Fruit fly (Drosophila melanogaster) whole organism, embryonic: ENCODE results near the gene kat80.

Source experiments
- Adf1 ChIP-seq: fragments of 200-800 bp; sonication (Bioruptor generic); IDR thresholded peaks from 2 replicates; pipeline ENCODE4 v1.3.6; 2022; ENCODE audit warnings: missing biosample characterization, missing genetic modification characterization
- Awh ChIP-seq: fragments of 200-800 bp; sonication (Bioruptor generic); IDR thresholded peaks from 2 replicates; pipeline ENCODE4, ENCODE4 v1.3.6; 2022; ENCODE audit warnings: missing biosample characterization, missing genetic modification characterization
- CG10321 ChIP-seq: fragments of 200-800 bp; sonication (Bioruptor generic); IDR thresholded peaks from 2 replicates; pipeline ENCODE4 v1.3.6; 2022; ENCODE audit warnings: missing biosample characterization, missing genetic modification characterization
- CG13287 ChIP-seq: fragments of 200-800 bp; sonication (Bioruptor generic); IDR thresholded peaks from 2 replicates; pipeline ENCODE4 v1.3.6; 2022; ENCODE audit warnings: missing biosample characterization, missing genetic modification characterization; ENCODE audit not compliant: partially characterized antibody
- CG15479 ChIP-seq: fragments of 200-800 bp; sonication (Bioruptor generic); optimal IDR thresholded peaks from 3 replicates; lab custom pipeline; 2019; ENCODE audit warnings: missing biosample characterization, mild to moderate bottlenecking, missing genetic modification characterization, moderate library complexity
- CG2202 ChIP-seq: fragments of 200-800 bp; sonication (Bioruptor generic); optimal IDR thresholded peaks from 2 replicates; lab custom pipeline; 2018; ENCODE audit warnings: missing biosample characterization, mild to moderate bottlenecking, missing genetic modification characterization
- CG3281 ChIP-seq: fragments of 200-800 bp; sonication (Bioruptor generic); optimal IDR thresholded peaks from 3 replicates; lab custom pipeline; 2017; ENCODE audit warnings: missing biosample characterization, mild to moderate bottlenecking, missing genetic modification characterization
- CG6654 ChIP-seq: fragments of 200-800 bp; sonication (Bioruptor generic); optimal IDR thresholded peaks from 2 replicates; lab custom pipeline; 2017; ENCODE audit warnings: missing biosample characterization, mild to moderate bottlenecking, missing genetic modification characterization
- HLH4C ChIP-seq: fragments of 200-800 bp; sonication (Bioruptor generic); IDR thresholded peaks from 3 replicates; pipeline ENCODE4 v1.3.6; 2022; ENCODE audit warnings: missing biosample characterization, missing genetic modification characterization; ENCODE audit not compliant: partially characterized antibody
- Optix ChIP-seq: fragments of 200-800 bp; sonication (Bioruptor generic); IDR thresholded peaks from 3 replicates; pipeline ENCODE4 v1.3.6; 2022; ENCODE audit warnings: missing biosample characterization, missing genetic modification characterization
- hb ChIP-seq: fragments of 200-800 bp; sonication (Bioruptor generic); IDR thresholded peaks from 3 replicates; pipeline ENCODE4 v1.3.6; 2022; ENCODE audit warnings: missing biosample characterization, missing genetic modification characterization; ENCODE audit not compliant: partially characterized antibody
- pum ChIP-seq: fragments of 200-800 bp; sonication (Bioruptor generic); optimal IDR thresholded peaks from 2 replicates; lab custom pipeline; 2016; ENCODE audit warnings: missing biosample characterization, missing genetic modification characterization
- repo ChIP-seq: fragments of 200-800 bp; sonication (Bioruptor generic); optimal IDR thresholded peaks from 2 replicates; lab custom pipeline; 2016; ENCODE audit warnings: missing biosample characterization, missing genetic modification characterization
- run ChIP-seq: fragments of 200-800 bp; sonication (Bioruptor generic); optimal IDR thresholded peaks from 3 replicates; lab custom pipeline; 2018; ENCODE audit warnings: missing biosample characterization, mild to moderate bottlenecking, missing genetic modification characterization
- sqz ChIP-seq: fragments of 200-800 bp; sonication (Bioruptor generic); optimal IDR thresholded peaks from 3 replicates; lab custom pipeline; 2018; ENCODE audit warnings: missing biosample characterization, mild to moderate bottlenecking, missing genetic modification characterization
- sug ChIP-seq: fragments of 200-800 bp; optimal IDR thresholded peaks from 2 replicates; lab custom pipeline; 2019; ENCODE audit warnings: missing biosample characterization, mild to moderate bottlenecking, missing genetic modification characterization, moderate library complexity

The kat80 gene

DNA sequence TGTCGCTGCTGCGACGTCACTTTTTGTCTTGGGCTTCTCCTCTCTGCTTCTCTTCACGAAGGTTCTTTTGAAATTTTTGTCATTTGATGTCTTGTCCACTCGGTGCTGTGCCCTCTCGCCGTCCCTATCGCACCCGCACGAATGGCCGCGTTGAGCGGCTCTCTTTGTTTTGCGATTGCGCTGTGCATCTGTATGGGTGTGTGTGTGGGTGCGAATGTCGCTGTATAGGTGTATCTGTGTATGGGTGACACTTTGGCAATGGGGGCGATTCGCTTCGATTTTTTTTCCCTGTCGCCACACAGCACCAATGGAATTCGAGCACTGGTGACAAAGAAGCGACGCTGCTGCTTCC is 58.5 kb downstream of the kat80 start (continued):
- TF ChIP-seq sug (tag; lab: Kevin White, UChicago), result no peak
- peak; percentile 87 for TF ChIP-seq CG10321
- TF ChIP-seq repo (GFP tag; lab: Kevin White, UChicago), result no peak
- TF ChIP-seq pum, result no peak
- no peak for TF ChIP-seq Optix (GFP tag; lab: Robert Waterston, UW)
- TF ChIP-seq HLH4C (GFP tag; lab: Robert Waterston, UW), result no peak
- TF ChIP-seq CG2202 (tag; lab: Kevin White, UChicago), result no peak
- TF ChIP-seq CG15479 (GFP tag; lab: Kevin White, UChicago), result peak; percentile 24
- peak; percentile 63 for TF ChIP-seq sqz
- TF ChIP-seq run (tag; lab: Kevin White, UChicago), result no peak
- peak; percentile 53 for TF ChIP-seq Adf1 (GFP tag; lab: Robert Waterston, UW)
- no peak for TF ChIP-seq CG13287 (GFP tag; lab: Robert Waterston, UW)
- TF ChIP-seq CG6654 (GFP tag; lab: Kevin White, UChicago), result no peak
- no peak for TF ChIP-seq CG3281 (GFP tag; lab: Kevin White, UChicago)
- TF ChIP-seq Awh, result no peak
- no peak for TF ChIP-seq hb (GFP tag; lab: Robert Waterston, UW)
